Worm (Caenorhabditis elegans) whole organism, L3 larva: ENCODE measurements around the gene sss-1.

Experiments used
- ZK546.5 ChIP-seq: sonication (generic microtip); optimal IDR thresholded peaks from 2 replicates; lab custom pipeline; 2017; ENCODE audit warnings: missing biosample characterization, missing genetic modification characterization
- ama-1 ChIP-seq: fragments of 150-350 bp; optimal IDR thresholded peaks from 2 replicates; lab custom pipeline; 2018
- elt-3 ChIP-seq, 3 experiments: fragments of 150-350 bp in 1 of 3; sonication (generic microtip) in 2 of 3; optimal IDR thresholded peaks; 2 replicates in 2 of 3; 4 replicates in 1 of 3; lab custom pipeline; 2014 to 2017; ENCODE audit warnings: missing biosample characterization in 3 of 3, missing genetic modification characterization in 3 of 3
- fkh-10 ChIP-seq: sonication (generic microtip); optimal IDR thresholded peaks from 2 replicates; lab custom pipeline; 2017; ENCODE audit warnings: missing biosample characterization, missing genetic modification reagents, missing genetic modification characterization
- fos-1 ChIP-seq: fragments of 150-350 bp; optimal IDR thresholded peaks from 2 replicates; lab custom pipeline; 2014; ENCODE audit warnings: missing biosample characterization, missing genetic modification characterization
- lin-39 ChIP-seq: fragments of 150-350 bp; optimal IDR thresholded peaks from 2 replicates; lab custom pipeline; 2018; ENCODE audit warnings: missing biosample characterization, missing genetic modification reagents, missing genetic modification characterization
- nhr-23 ChIP-seq: fragments of 150-350 bp; optimal IDR thresholded peaks from 2 replicates; lab custom pipeline; 2014; ENCODE audit warnings: missing biosample characterization, missing genetic modification reagents, missing genetic modification characterization
- nhr-237 ChIP-seq: fragments of 150-350 bp; optimal IDR thresholded peaks from 2 replicates; lab custom pipeline; 2014; ENCODE audit warnings: missing biosample characterization, missing genetic modification characterization
- pha-4 ChIP-seq: fragments of 150-350 bp; optimal IDR thresholded peaks from 2 replicates; lab custom pipeline; 2014; ENCODE audit warnings: missing biosample characterization, missing genetic modification reagents, missing genetic modification characterization
- pqm-1 ChIP-seq: fragments of 150-350 bp; optimal IDR thresholded peaks from 2 replicates; lab custom pipeline; 2017; ENCODE audit warnings: missing biosample characterization, missing genetic modification characterization, inconsistent platforms
- unc-39 ChIP-seq: sonication (generic microtip); optimal IDR thresholded peaks from 4 replicates; lab custom pipeline; 2017; ENCODE audit warnings: missing biosample characterization, missing genetic modification characterization
- zag-1 ChIP-seq: fragments of 150-350 bp; optimal IDR thresholded peaks from 2 replicates; lab custom pipeline; 2014; ENCODE audit warnings: missing biosample characterization, missing genetic modification characterization

- peak; percentile 0 for TF ChIP-seq pqm-1 (tag; lab: Kevin White, UChicago)
- no peak for TF ChIP-seq ZK546.5 (tag; lab: Kevin White, UChicago)
- TF ChIP-seq lin-39 (tag; lab: Kevin White, UChicago) = no peak
- TF ChIP-seq ama-1 (lab: Kevin White, UChicago) = no peak
- no peak for TF ChIP-seq nhr-237 (tag; lab: Kevin White, UChicago)
- TF ChIP-seq fos-1 (tag; lab: Kevin White, UChicago) = no peak
- no peak for TF ChIP-seq unc-39
- TF ChIP-seq pha-4 (tag; lab: Kevin White, UChicago) = peak; percentile 82
- no peak for TF ChIP-seq elt-3 (tag; optimal IDR thresholded peaks at IDR 0.05; lab: Kevin White, UChicago)
- TF ChIP-seq zag-1 = no peak
- no peak for TF ChIP-seq nhr-23 (tag; lab: Kevin White, UChicago)
- TF ChIP-seq fkh-10 (GFP tag; lab: Kevin White, UChicago) = no peak
These were observed 35.5 kb downstream of the sss-1 start, which contains the start of gene npp-1 for ce11 chrIV:9857952-9858488.
